Fruit fly (Drosophila melanogaster) whole organism, embryonic: Measurements from ENCODE around the gene CG33489.
A peak's percentile ranks its signal among the peaks of the same experiment; 100 is the strongest.

Source experiments
- ATbp ChIP-seq: fragments of 200-800 bp; sonication (Bioruptor generic); optimal IDR thresholded peaks from 2 replicates; lab custom pipeline; 2017; ENCODE audit warnings: missing biosample characterization, mild to moderate bottlenecking, missing genetic modification characterization, missing genetic modification reagents
- Abd-B ChIP-seq: fragments of 200-800 bp; sonication (Bioruptor generic); optimal IDR thresholded peaks from 2 replicates; lab custom pipeline; 2018; ENCODE audit warnings: missing biosample characterization, mild to moderate bottlenecking, missing genetic modification characterization, moderate library complexity
- Asciz ChIP-seq: fragments of 200-800 bp; sonication (Bioruptor generic); optimal IDR thresholded peaks from 2 replicates; lab custom pipeline; 2017; ENCODE audit warnings: missing biosample characterization, mild to moderate bottlenecking, missing genetic modification characterization, missing genetic modification reagents
- Atf6 ChIP-seq: fragments of 200-800 bp; sonication (Bioruptor generic); IDR thresholded peaks from 2 replicates; pipeline ENCODE4 v1.3.6; 2022; ENCODE audit warnings: missing biosample characterization, missing genetic modification characterization
- Bdp1 ChIP-seq: fragments of 200-800 bp; sonication (Bioruptor generic); optimal IDR thresholded peaks from 3 replicates; lab custom pipeline; 2016; ENCODE audit warnings: missing biosample characterization, missing genetic modification characterization
- Bgb ChIP-seq: fragments of 200-800 bp; sonication (Bioruptor generic); IDR thresholded peaks from 2 replicates; pipeline ENCODE4 v1.3.6; 2022; ENCODE audit warnings: missing biosample characterization, missing genetic modification characterization; ENCODE audit not compliant: partially characterized antibody
- CG11093 ChIP-seq: fragments of 200-800 bp; sonication (Bioruptor generic); IDR thresholded peaks from 3 replicates; pipeline ENCODE4 v1.3.6; 2022; ENCODE audit warnings: missing biosample characterization, missing genetic modification characterization
- CG13424 ChIP-seq: fragments of 200-800 bp; sonication (Bioruptor generic); optimal IDR thresholded peaks from 2 replicates; lab custom pipeline; 2019; ENCODE audit warnings: missing biosample characterization, mild to moderate bottlenecking, missing genetic modification characterization, moderate library complexity
- CG15514 ChIP-seq: fragments of 200-800 bp; sonication (Bioruptor generic); optimal IDR thresholded peaks from 3 replicates; lab custom pipeline; 2017; ENCODE audit warnings: missing biosample characterization, missing genetic modification characterization, mild to moderate bottlenecking, moderate library complexity, missing genetic modification reagents
- CG16863 ChIP-seq: fragments of 200-800 bp; sonication (Bioruptor generic); optimal IDR thresholded peaks from 3 replicates; lab custom pipeline; 2016; ENCODE audit warnings: missing biosample characterization, missing genetic modification characterization
- CG17385 ChIP-seq: fragments of 200-800 bp; sonication (Bioruptor generic); optimal IDR thresholded peaks from 3 replicates; lab custom pipeline; 2018; ENCODE audit warnings: missing biosample characterization, mild to moderate bottlenecking, missing genetic modification characterization
- CG17829 ChIP-seq: fragments of 200-800 bp; optimal IDR thresholded peaks from 2 replicates; lab custom pipeline; 2019; ENCODE audit warnings: missing biosample characterization, mild to moderate bottlenecking, missing genetic modification characterization, moderate library complexity
- CG1832 ChIP-seq: fragments of 200-800 bp; sonication (Bioruptor generic); optimal IDR thresholded peaks from 2 replicates; lab custom pipeline; 2017; ENCODE audit warnings: missing biosample characterization, mild to moderate bottlenecking, missing genetic modification characterization, inconsistent platforms
- CG2129 ChIP-seq: fragments of 200-800 bp; sonication (Bioruptor generic); IDR thresholded peaks from 2 replicates; pipeline ENCODE4 v1.3.6; 2022; ENCODE audit warnings: missing biosample characterization, missing genetic modification characterization; ENCODE audit not compliant: partially characterized antibody
- CG4820 ChIP-seq: fragments of 200-800 bp; sonication (Bioruptor generic); optimal IDR thresholded peaks from 3 replicates; lab custom pipeline; 2016; ENCODE audit warnings: missing biosample characterization, missing genetic modification characterization
- CG5180 ChIP-seq: fragments of 200-800 bp; sonication (Bioruptor generic); optimal IDR thresholded peaks from 3 replicates; lab custom pipeline; 2017; ENCODE audit warnings: missing biosample characterization, missing genetic modification characterization, mild to moderate bottlenecking, moderate library complexity, missing genetic modification reagents
- CG6765 ChIP-seq: fragments of 200-800 bp; sonication (Bioruptor generic); optimal IDR thresholded peaks from 3 replicates; lab custom pipeline; 2017; ENCODE audit warnings: missing biosample characterization, mild to moderate bottlenecking, missing genetic modification characterization
- CG9932 ChIP-seq: fragments of 200-800 bp; sonication (Bioruptor generic); IDR thresholded peaks from 2 replicates; pipeline ENCODE4 v1.3.6; 2022; ENCODE audit warnings: missing biosample characterization, missing genetic modification characterization
- CHES-1-like ChIP-seq: fragments of 200-800 bp; sonication (Bioruptor generic); optimal IDR thresholded peaks from 2 replicates; lab custom pipeline; 2016; ENCODE audit warnings: missing biosample characterization, missing genetic modification characterization
- CTCF ChIP-seq: fragments of 200-800 bp; sonication (Bioruptor generic); optimal IDR thresholded peaks from 2 replicates; lab custom pipeline; 2017; ENCODE audit warnings: missing biosample characterization, mild to moderate bottlenecking, missing genetic modification characterization, moderate library complexity
- Deaf1 ChIP-seq: fragments of 200-800 bp; optimal IDR thresholded peaks from 3 replicates; lab custom pipeline; 2019; ENCODE audit warnings: missing biosample characterization, mild to moderate bottlenecking, missing genetic modification characterization, moderate library complexity
- Hr78 ChIP-seq, 2 experiments: fragments of 200-800 bp in 1 of 2; fragments of >200 bp in 1 of 2; sonication (Bioruptor generic) in 1 of 2; optimal IDR thresholded peaks; 2 replicates each; lab custom pipeline; 2017 to 2019; ENCODE audit warnings: missing biosample characterization in 2 of 2, missing genetic modification characterization in 2 of 2, mild to moderate bottlenecking in 1 of 2, moderate library complexity in 1 of 2
- Jarid2 ChIP-seq: fragments of 200-800 bp; sonication (Bioruptor generic); optimal IDR thresholded peaks from 3 replicates; lab custom pipeline; 2017; ENCODE audit warnings: mild to moderate bottlenecking, missing biosample characterization, missing genetic modification reagents, missing genetic modification characterization
- MESR4 ChIP-seq: fragments of 200-800 bp; sonication (Bioruptor generic); optimal IDR thresholded peaks from 2 replicates; lab custom pipeline; 2018; ENCODE audit warnings: missing biosample characterization, mild to moderate bottlenecking, missing genetic modification characterization, moderate library complexity
- Mes4 ChIP-seq: fragments of 200-800 bp; sonication (Bioruptor generic); optimal IDR thresholded peaks from 2 replicates; lab custom pipeline; 2016; ENCODE audit warnings: missing biosample characterization, missing genetic modification characterization
- Nf-YB ChIP-seq: fragments of 200-800 bp; sonication (Bioruptor generic); optimal IDR thresholded peaks from 3 replicates; lab custom pipeline; 2019; ENCODE audit warnings: missing biosample characterization, mild to moderate bottlenecking, missing genetic modification characterization, moderate library complexity
- Side ChIP-seq: fragments of 200-800 bp; sonication (Bioruptor generic); optimal IDR thresholded peaks from 2 replicates; lab custom pipeline; 2016; ENCODE audit warnings: missing biosample characterization, missing genetic modification characterization
- YL-1 ChIP-seq: fragments of 200-800 bp; sonication (Bioruptor generic); optimal IDR thresholded peaks from 3 replicates; lab custom pipeline; 2017; ENCODE audit warnings: missing biosample characterization, mild to moderate bottlenecking, missing genetic modification characterization
- amos ChIP-seq: fragments of 200-800 bp; sonication (Bioruptor generic); IDR thresholded peaks from 2 replicates; pipeline ENCODE4 v1.3.6; 2022; ENCODE audit warnings: missing biosample characterization, missing genetic modification characterization; ENCODE audit not compliant: partially characterized antibody
- ase ChIP-seq: fragments of 200-800 bp; sonication (Bioruptor generic); IDR thresholded peaks from 3 replicates; pipeline ENCODE4 v1.3.6; 2022; ENCODE audit warnings: missing biosample characterization, missing genetic modification characterization
- cg ChIP-seq: fragments of 200-800 bp; sonication (Bioruptor generic); optimal IDR thresholded peaks from 3 replicates; lab custom pipeline; 2019; ENCODE audit warnings: missing biosample characterization, mild to moderate bottlenecking, missing genetic modification characterization, moderate library complexity
- chinmo ChIP-seq: fragments of 200-800 bp; sonication (Bioruptor generic); IDR thresholded peaks from 4 replicates; pipeline ENCODE4 v1.3.6; 2022; ENCODE audit warnings: missing biosample characterization, missing genetic modification characterization; ENCODE audit not compliant: partially characterized antibody
- chm ChIP-seq: fragments of 200-800 bp; sonication (Bioruptor generic); IDR thresholded peaks from 2 replicates; pipeline ENCODE4 v1.3.6; 2022; ENCODE audit warnings: missing biosample characterization, missing genetic modification characterization
- crp ChIP-seq, 2 experiments: fragments of 200-800 bp; sonication (Bioruptor generic); optimal IDR thresholded peaks; 2 replicates in 1 of 2; 3 replicates in 1 of 2; lab custom pipeline; 2017; ENCODE audit warnings: missing biosample characterization in 2 of 2, missing genetic modification characterization in 2 of 2, mild to moderate bottlenecking in 1 of 2, moderate library complexity in 1 of 2
- fd3F ChIP-seq: fragments of 200-800 bp; sonication (Bioruptor generic); optimal IDR thresholded peaks from 2 replicates; lab custom pipeline; 2018; ENCODE audit warnings: missing biosample characterization, mild to moderate bottlenecking, missing genetic modification characterization, moderate library complexity
- fru ChIP-seq: fragments of >200 bp; optimal IDR thresholded peaks from 2 replicates; lab custom pipeline; 2017
- ftz-f1 ChIP-seq: fragments of 200-800 bp; sonication (Bioruptor generic); optimal IDR thresholded peaks from 2 replicates; lab custom pipeline; 2016; ENCODE audit warnings: missing biosample characterization, missing genetic modification characterization
- gro ChIP-seq: fragments of 200-800 bp; sonication (Bioruptor generic); optimal IDR thresholded peaks from 2 replicates; lab custom pipeline; 2016; ENCODE audit warnings: missing biosample characterization, missing genetic modification characterization
- gsb-n ChIP-seq: fragments of 200-800 bp; sonication (Bioruptor generic); optimal IDR thresholded peaks from 3 replicates; lab custom pipeline; 2018; ENCODE audit warnings: missing biosample characterization, mild to moderate bottlenecking, missing genetic modification characterization
- insv ChIP-seq, 2 experiments: fragments of 200-800 bp; sonication (Bioruptor generic); optimal IDR thresholded peaks; 3 replicates each; lab custom pipeline; 2016 to 2018; ENCODE audit warnings: missing biosample characterization in 2 of 2, missing genetic modification characterization in 2 of 2
- ken ChIP-seq: fragments of 200-800 bp; sonication (Bioruptor generic); IDR thresholded peaks from 3 replicates; pipeline ENCODE4 v1.3.6; 2022; ENCODE audit warnings: missing biosample characterization, missing genetic modification characterization
- kni ChIP-seq: fragments of 200-800 bp; sonication (Bioruptor generic); optimal IDR thresholded peaks from 3 replicates; lab custom pipeline; 2017; ENCODE audit warnings: mild to moderate bottlenecking, missing biosample characterization, missing genetic modification reagents, missing genetic modification characterization
- lov ChIP-seq, 2 experiments: fragments of 200-800 bp in 1 of 2; fragments of >200 bp in 1 of 2; sonication (Bioruptor generic) in 1 of 2; IDR thresholded peaks in 1 of 2; optimal IDR thresholded peaks in 1 of 2; 2 replicates in 1 of 2; 3 replicates in 1 of 2; pipeline versions ENCODE4 v1.3.6 to Lab custom; 2017 to 2022; ENCODE audit warnings: missing biosample characterization in 1 of 2, missing genetic modification characterization in 1 of 2
- nerfin-1 ChIP-seq: fragments of 200-800 bp; sonication (Bioruptor generic); optimal IDR thresholded peaks from 3 replicates; lab custom pipeline; 2019; ENCODE audit warnings: missing biosample characterization, mild to moderate bottlenecking, missing genetic modification characterization, moderate library complexity
- pfk ChIP-seq: fragments of 200-800 bp; sonication (Bioruptor generic); optimal IDR thresholded peaks from 2 replicates; lab custom pipeline; 2018; ENCODE audit warnings: missing biosample characterization, mild to moderate bottlenecking, missing genetic modification characterization, moderate library complexity
- run ChIP-seq: fragments of 200-800 bp; sonication (Bioruptor generic); optimal IDR thresholded peaks from 3 replicates; lab custom pipeline; 2018; ENCODE audit warnings: missing biosample characterization, mild to moderate bottlenecking, missing genetic modification characterization
- sens ChIP-seq: fragments of 200-800 bp; sonication (Bioruptor generic); peaks from one replicate; lab custom pipeline; 2016; ENCODE audit warnings: missing biosample characterization, missing genetic modification characterization
- stwl ChIP-seq: fragments of 200-800 bp; sonication (Bioruptor generic); optimal IDR thresholded peaks from 3 replicates; lab custom pipeline; 2018; ENCODE audit warnings: missing biosample characterization, mild to moderate bottlenecking, missing genetic modification characterization, moderate library complexity
- tna ChIP-seq: fragments of 200-800 bp; sonication (Bioruptor generic); IDR thresholded peaks from 2 replicates; pipeline ENCODE4 v1.3.6; 2022; ENCODE audit warnings: missing biosample characterization, missing genetic modification characterization; ENCODE audit not compliant: partially characterized antibody
- zen ChIP-seq: fragments of 200-800 bp; sonication (Bioruptor generic); optimal IDR thresholded peaks from 3 replicates; lab custom pipeline; 2018; ENCODE audit warnings: missing biosample characterization, mild to moderate bottlenecking, missing genetic modification characterization, moderate library complexity

Gene CG33489

dm6 chr3L:11557209-11557608 lies 19.6 kb downstream of the CG33489 start (continued):
- peak in 1 of 2 experiments; percentile 48 for TF ChIP-seq insv (GFP tag; optimal IDR thresholded peaks at IDR 0.05; lab: Kevin White, UChicago)
- no peak for TF ChIP-seq CG11093 (GFP tag; lab: Robert Waterston, UW)
- no peak for TF ChIP-seq Mes4 (GFP tag; lab: Kevin White, UChicago)
- TF ChIP-seq tna: no peak
- peak; percentile 77 for TF ChIP-seq CG1832 (GFP tag; lab: Kevin White, UChicago)
- no peak for TF ChIP-seq Nf-YB
- no peak for TF ChIP-seq Atf6 (GFP tag; lab: Robert Waterston, UW)
- no peak for TF ChIP-seq lov (optimal IDR thresholded peaks at IDR 0.05; lab: Kevin White, UChicago)
- TF ChIP-seq lov (GFP tag; IDR thresholded peaks at IDR 0.05; lab: Robert Waterston, UW): 0 out of 3 replicates have a peak, but pooled peaks have one; percentile 27
- no peak for TF ChIP-seq fd3F (GFP tag; lab: Kevin White, UChicago)
- peak; percentile 0 for TF ChIP-seq kni
- TF ChIP-seq YL-1 (GFP tag; lab: Kevin White, UChicago): no peak
- no peak for TF ChIP-seq Jarid2 (GFP tag; lab: Kevin White, UChicago)
- TF ChIP-seq Deaf1 (tag; lab: Kevin White, UChicago): peak; percentile 25
- no peak for TF ChIP-seq gsb-n (tag; lab: Kevin White, UChicago)
- TF ChIP-seq sens (GFP tag; lab: Kevin White, UChicago): peak; percentile 63
- no peak for TF ChIP-seq ken (GFP tag; lab: Robert Waterston, UW)
- TF ChIP-seq CG15514 (GFP tag; lab: Kevin White, UChicago): no peak
- TF ChIP-seq CG16863 (GFP tag; lab: Kevin White, UChicago): no peak
- TF ChIP-seq CG17385 (GFP tag; lab: Kevin White, UChicago): no peak
- TF ChIP-seq Abd-B (GFP tag; lab: Kevin White, UChicago): no peak
- TF ChIP-seq CG6765 (GFP tag; lab: Kevin White, UChicago): no peak
- peak in 1 of 2 experiments; percentile 37 for TF ChIP-seq Hr78 (GFP tag; optimal IDR thresholded peaks at IDR 0.05; lab: Kevin White, UChicago)
- TF ChIP-seq CHES-1-like (GFP tag; lab: Kevin White, UChicago): no peak
- TF ChIP-seq fru (lab: Kevin White, UChicago): no peak
- TF ChIP-seq chinmo: 0 out of 4 replicates have a peak, but pooled peaks have one; percentile 26
- no peak for TF ChIP-seq Side (GFP tag; lab: Kevin White, UChicago)
- no peak for TF ChIP-seq gro (GFP tag; lab: Kevin White, UChicago)
- no peak for TF ChIP-seq CG9932 (GFP tag; lab: Robert Waterston, UW)
- TF ChIP-seq crp (GFP tag; optimal IDR thresholded peaks at IDR 0.05; lab: Kevin White, UChicago): peak in 1 of 2 experiments; percentile 70
- no peak for TF ChIP-seq amos (GFP tag; lab: Robert Waterston, UW)
- TF ChIP-seq CG17829 (tag; lab: Kevin White, UChicago): peak; percentile 13
- TF ChIP-seq CG13424: no peak
- peak; percentile 6 for TF ChIP-seq nerfin-1 (tag; lab: Kevin White, UChicago)
- no peak for TF ChIP-seq CG5180 (GFP tag; lab: Kevin White, UChicago)
- no peak for TF ChIP-seq stwl
- peak; percentile 14 for TF ChIP-seq CTCF (GFP tag; lab: Kevin White, UChicago)
- TF ChIP-seq zen (tag; lab: Kevin White, UChicago): no peak
- no peak for TF ChIP-seq ftz-f1
- TF ChIP-seq cg (GFP tag; lab: Kevin White, UChicago): peak; percentile 80
- no peak for TF ChIP-seq ase (GFP tag; lab: Robert Waterston, UW)
- no peak for TF ChIP-seq Bgb
- no peak for TF ChIP-seq pfk (GFP tag; lab: Kevin White, UChicago)
- no peak for TF ChIP-seq CG4820
- no peak for TF ChIP-seq ATbp (GFP tag; lab: Kevin White, UChicago)
- TF ChIP-seq MESR4: no peak
- no peak for TF ChIP-seq chm (GFP tag; lab: Robert Waterston, UW)
- no peak for TF ChIP-seq run (tag; lab: Kevin White, UChicago)
- TF ChIP-seq CG2129 (GFP tag; lab: Robert Waterston, UW): no peak
- no peak for TF ChIP-seq Asciz (GFP tag; lab: Kevin White, UChicago)
- TF ChIP-seq Bdp1 (GFP tag; lab: Kevin White, UChicago): no peak
